Fruit fly (Drosophila melanogaster) Kc167 (cell line): ENCODE measurements around the gene CG16984.

ENCODE experiments used
- Myc ChIP-seq: fragments of >200 bp; optimal IDR thresholded peaks from 2 replicates; lab custom pipeline; 2017; ENCODE audit warnings: missing external identifiers
- Sin3A ChIP-seq: fragments of >200 bp; optimal IDR thresholded peaks from 2 replicates; lab custom pipeline; 2018; ENCODE audit warnings: missing external identifiers
- h ChIP-seq: fragments of >200 bp; optimal IDR thresholded peaks from 3 replicates; lab custom pipeline; 2018; ENCODE audit warnings: missing external identifiers
- insv ChIP-seq: fragments of >200 bp; optimal IDR thresholded peaks from 3 replicates; lab custom pipeline; 2018; ENCODE audit warnings: missing external identifiers
- psq ChIP-seq: fragments of >200 bp; optimal IDR thresholded peaks from 2 replicates; lab custom pipeline; 2017; ENCODE audit warnings: missing external identifiers
- ttk ChIP-seq: sonication (Bioruptor generic); optimal IDR thresholded peaks from 2 replicates; lab custom pipeline; 2017; ENCODE audit warnings: missing external identifiers

Gene CG16984

DNA sequence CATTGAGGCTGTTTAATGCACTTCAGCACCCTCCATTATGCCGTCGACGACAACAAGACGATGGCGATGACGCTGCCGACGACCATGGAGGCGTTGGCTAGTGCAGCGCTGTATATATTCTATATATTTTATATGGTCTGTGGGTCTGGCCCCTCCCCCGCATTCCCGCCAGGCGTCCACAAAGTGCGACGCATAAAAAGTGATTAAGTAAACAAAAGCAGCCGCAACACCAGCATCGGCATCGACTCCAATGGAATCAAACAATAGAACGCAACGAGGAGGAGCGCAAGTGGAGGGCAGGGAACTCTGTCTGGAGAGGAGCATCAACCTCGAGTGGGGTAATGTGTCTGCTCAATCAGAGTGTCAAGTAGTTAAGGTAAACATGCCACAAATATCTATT is 27.3 kb upstream of the CG16984 start:
- TF ChIP-seq insv (no peak), Myc (no peak), psq (lab: Kevin White, UChicago) (no peak), h (lab: Kevin White, UChicago) (no peak), Sin3A (no peak), ttk (lab: Kevin White, UChicago) (no peak)

DNA sequence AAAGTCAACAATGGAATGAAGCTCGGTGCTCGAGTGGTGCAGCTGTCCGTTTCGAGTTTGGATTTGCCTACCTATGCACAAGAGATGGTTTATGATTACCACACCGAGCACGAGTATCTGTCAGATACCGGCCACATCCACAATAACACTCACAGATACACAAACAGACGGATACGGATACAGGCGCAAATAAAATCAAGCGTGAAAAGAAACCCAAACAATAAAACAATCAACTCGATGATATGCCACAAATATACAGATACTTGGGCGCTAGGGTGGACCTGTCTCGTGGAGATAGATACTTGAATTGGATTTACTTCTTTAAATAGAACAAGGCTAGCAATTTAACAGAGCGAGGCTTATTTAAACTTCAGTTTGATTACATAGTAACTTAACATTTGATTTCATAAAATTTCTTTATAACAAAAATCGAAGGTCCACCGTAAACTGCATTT is 25.3 kb upstream of the CG16984 start:
- TF ChIP-seq ttk (lab: Kevin White, UChicago) = no peak
- TF ChIP-seq Myc = no peak
- TF ChIP-seq Sin3A = no peak
- TF ChIP-seq h (lab: Kevin White, UChicago) = no peak
- TF ChIP-seq psq (lab: Kevin White, UChicago) = no peak
- TF ChIP-seq insv = no peak

DNA sequence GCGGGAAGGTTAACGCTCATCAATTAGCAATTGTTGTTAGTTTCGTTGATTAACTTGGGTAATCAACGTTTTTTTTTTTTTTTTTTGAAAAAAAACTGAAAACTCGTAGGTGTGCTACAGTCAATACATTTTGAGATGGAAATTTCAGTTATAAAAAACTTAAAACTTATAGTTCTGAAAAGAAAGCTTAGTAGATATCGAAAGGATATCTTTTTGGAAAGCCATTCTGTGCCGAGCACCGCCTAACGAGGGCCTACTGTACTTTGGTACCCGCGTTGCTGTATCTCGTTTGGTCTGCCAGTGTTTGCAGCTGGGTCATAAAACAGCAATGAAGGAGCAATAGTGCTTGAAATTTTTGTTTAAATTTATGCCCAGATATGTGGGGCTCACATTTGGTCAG is 23.6 kb upstream of the CG16984 start:
- no peak for TF ChIP-seq Myc
- TF ChIP-seq h (lab: Kevin White, UChicago) = no peak
- no peak for TF ChIP-seq psq (lab: Kevin White, UChicago)
- TF ChIP-seq Sin3A = no peak
- no peak for TF ChIP-seq insv
- TF ChIP-seq ttk (lab: Kevin White, UChicago) = no peak

DNA sequence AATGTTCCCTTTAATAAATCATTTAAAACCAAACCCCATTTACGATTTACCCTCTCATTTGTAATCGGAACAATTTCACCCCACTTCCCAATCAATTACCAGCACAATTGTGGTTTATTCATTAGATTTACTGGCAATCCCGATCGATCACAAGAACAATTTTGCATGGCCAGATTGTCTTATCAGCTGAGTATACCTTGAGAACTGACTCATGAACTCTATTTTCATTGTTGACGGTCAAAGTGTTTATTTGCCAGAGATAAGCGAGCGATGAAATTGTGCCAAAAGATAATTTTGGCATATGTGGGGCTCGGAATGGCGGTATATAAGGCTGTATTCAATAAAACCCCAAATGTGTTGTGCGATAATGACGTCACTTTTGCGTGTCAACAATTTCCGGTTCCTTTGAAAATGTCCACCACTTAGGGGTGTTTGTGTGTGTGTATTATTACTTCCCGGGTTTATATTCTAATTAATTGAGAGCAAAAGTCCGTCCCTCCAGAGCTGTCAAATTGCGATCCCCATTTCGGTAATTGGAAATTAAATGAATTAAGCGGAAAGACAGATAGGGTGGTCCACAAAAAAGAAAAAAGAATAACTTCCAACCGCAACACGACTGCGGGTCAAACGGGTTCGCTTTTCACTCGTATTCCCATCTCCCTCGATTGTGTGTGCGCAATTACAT is 22.5 kb upstream of the CG16984 start:
- TF ChIP-seq h (lab: Kevin White, UChicago) = no peak
- no peak for TF ChIP-seq Myc
- no peak for TF ChIP-seq psq (lab: Kevin White, UChicago)
- TF ChIP-seq Sin3A = no peak
- no peak for TF ChIP-seq ttk (lab: Kevin White, UChicago)
- TF ChIP-seq insv = no peak

DNA sequence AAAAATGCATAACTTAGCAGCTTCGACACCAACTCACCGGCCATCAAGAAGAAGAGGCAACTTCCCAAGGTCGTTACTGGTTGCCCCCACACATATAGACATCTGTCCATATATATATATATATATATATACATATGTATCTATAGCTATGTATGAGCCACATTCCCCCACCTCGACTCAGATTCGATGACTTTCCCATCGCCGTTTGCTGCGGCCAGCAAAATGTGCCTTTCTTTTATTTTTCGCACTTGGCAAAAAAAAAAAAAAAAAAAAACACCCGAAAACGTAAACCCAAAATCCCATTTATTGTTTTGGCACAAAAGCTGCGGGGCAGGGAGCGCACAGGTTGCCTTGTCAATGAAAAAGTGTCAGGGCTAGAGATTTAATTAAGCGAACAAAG is 20.9 kb upstream of the CG16984 start:
- TF ChIP-seq Myc (no peak), Sin3A (no peak), ttk (lab: Kevin White, UChicago) (no peak), h (lab: Kevin White, UChicago) (no peak), psq (lab: Kevin White, UChicago) (no peak), insv (no peak)

DNA sequence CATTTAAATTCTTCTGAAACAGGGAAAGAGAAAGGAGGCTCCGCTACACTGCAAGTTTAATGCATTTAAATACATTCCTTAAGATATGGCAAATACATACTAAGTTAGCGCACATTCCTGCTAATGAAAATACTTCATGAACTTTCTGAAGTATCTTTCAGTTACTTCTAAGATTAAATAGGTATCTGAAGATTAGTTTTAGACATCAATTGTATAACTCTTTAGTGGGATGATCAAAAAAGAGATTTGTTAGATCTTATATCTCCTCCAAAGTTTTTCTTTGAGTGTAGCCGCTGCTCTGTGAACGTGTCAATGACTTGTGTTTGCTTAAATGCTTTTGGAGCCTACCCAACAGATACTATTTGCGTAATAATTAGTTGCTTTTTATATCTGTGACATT is 20.3 kb upstream of the CG16984 start:
- TF ChIP-seq h (lab: Kevin White, UChicago) (no peak), ttk (lab: Kevin White, UChicago) (no peak), psq (lab: Kevin White, UChicago) (no peak), Sin3A (no peak), insv (no peak), Myc (no peak)

DNA sequence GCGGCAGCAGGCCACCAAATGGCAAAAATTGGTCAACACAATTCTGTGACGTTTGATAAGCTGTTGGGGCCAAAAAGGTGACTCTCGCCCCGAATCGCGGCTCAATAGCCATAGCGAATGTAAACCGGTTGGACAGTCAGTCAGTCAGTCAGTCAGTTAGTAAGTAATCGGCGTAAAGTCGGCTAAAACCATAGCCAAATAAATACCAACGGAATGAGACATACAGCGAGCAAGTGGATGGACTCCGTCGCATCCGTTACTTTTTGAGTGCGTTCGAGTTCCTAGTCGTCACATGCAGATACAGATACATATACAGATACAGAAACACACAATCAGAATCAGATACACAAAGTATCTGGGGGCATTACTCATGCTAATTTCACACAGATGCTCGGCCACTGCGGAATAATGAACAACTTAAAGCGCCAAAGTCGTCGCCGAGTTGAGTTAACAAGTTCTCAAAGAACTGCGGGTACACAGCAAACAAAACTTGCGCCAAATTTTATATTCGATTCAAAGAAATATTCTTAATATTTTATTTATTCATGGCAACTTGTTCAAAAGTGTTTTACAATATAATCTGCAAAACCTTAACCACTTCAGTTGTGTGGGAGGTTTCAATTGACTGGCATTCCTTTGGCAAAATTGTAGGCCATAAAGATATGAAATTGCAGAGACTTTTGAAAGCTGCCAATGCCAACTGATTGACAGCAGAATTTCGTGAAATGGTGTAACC is 18.3 kb upstream of the CG16984 start:
- TF ChIP-seq insv (no peak), Sin3A (no peak), Myc (no peak), psq (lab: Kevin White, UChicago) (no peak), h (lab: Kevin White, UChicago) (no peak), ttk (lab: Kevin White, UChicago) (no peak)

DNA sequence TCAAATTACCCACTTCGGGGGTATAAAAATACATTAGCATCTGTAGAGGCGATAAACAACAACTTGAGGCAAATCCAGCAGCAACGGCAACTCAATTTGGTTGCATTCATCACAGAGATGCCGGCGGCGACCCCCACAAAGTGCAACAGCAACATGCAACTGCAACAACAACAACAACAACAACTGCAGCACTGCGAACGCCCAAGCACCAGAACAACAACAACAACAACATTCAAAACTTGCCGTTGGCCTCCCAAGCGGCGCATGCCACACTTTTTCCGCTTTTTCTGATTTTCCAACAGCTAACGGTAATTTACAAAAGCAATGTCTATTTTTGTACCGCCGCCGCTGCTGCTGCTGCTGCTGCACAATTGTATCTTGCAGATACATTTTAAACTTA is 17.3 kb upstream of the CG16984 start:
- no peak for TF ChIP-seq Myc
- no peak for TF ChIP-seq ttk (lab: Kevin White, UChicago)
- no peak for TF ChIP-seq insv
- no peak for TF ChIP-seq h (lab: Kevin White, UChicago)
- no peak for TF ChIP-seq Sin3A
- no peak for TF ChIP-seq psq (lab: Kevin White, UChicago)

DNA sequence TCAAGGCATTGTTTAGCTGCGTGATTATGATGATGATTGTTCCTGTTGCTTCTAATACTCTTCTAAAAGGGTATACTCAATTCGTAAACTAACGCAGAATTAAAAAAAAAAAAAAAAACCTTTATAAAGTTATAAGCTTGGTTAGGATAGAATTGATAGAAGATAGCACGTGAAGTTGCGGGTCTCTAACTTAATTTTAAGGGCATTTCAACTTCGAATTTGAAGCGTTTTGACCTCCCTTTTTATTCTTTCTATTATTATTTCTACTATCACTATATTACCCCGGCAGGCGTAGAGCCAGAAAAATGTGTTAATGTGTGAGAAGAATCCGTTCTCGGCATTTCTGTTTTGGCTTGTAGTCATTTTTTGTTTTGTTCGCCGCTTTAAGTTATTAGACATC is 16.8 kb upstream of the CG16984 start:
- TF ChIP-seq h (lab: Kevin White, UChicago) (no peak), psq (lab: Kevin White, UChicago) (no peak), Sin3A (no peak), insv (no peak), Myc (no peak), ttk (lab: Kevin White, UChicago) (no peak)

DNA sequence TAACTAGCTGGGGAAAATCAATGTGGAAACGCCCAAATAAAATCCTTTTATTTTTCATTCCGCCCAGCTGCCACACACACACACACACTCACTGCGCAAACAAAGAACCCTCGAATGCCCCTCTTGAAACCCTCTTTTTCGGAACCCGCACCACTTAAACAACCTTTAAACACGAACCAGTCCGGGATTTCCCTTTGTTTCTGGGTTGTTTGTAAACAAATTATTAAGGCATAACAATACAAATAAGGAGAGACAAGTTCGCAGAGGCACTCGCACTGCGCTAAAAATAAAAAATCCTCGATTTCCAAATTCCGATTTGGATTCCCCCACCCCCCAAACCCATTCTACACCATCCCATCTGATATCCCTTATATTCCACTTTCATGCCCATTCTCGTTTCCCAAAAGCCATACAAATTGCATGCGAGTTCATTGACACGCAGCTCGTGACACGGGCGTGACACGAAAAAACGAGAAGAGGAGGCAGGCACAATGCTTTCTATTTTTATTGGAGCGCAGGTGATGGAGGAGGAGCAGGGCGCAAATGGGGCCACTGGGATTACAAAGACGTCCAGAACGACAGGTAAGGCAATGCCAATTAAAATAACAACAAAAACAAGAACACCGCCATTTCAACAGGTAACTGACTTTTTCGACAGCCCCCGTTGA is 15.9 kb upstream of the CG16984 start:
- no peak for TF ChIP-seq Sin3A
- no peak for TF ChIP-seq ttk (lab: Kevin White, UChicago)
- no peak for TF ChIP-seq insv
- TF ChIP-seq Myc = no peak
- TF ChIP-seq h (lab: Kevin White, UChicago) = no peak
- no peak for TF ChIP-seq psq (lab: Kevin White, UChicago)

DNA sequence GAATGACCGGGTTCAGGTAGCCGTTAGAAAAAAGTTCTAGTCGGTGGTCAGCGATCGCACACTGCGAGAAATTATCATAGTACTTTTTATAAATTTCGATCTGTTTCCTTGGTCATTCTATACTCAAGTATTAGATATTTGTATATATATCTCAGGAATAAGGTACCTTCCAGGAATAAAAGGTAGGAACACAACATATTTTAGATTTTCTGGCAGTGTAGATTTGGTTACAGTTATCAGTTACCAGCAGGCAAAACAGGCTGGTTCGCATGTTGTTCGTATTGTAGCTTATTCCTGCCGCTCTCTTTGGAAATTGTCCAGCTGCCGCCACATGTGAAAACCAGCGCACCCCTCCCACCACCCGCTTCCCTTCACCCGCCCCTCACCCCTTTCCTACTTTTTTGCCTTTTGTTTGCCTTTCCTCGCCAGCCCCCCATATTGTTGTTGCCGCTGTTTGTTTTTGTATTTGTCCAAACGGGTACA is 14.2 kb upstream of the CG16984 start:
- TF ChIP-seq Sin3A (no peak), h (lab: Kevin White, UChicago) (no peak), psq (lab: Kevin White, UChicago) (no peak), insv (no peak), Myc (no peak), ttk (lab: Kevin White, UChicago) (no peak)

DNA sequence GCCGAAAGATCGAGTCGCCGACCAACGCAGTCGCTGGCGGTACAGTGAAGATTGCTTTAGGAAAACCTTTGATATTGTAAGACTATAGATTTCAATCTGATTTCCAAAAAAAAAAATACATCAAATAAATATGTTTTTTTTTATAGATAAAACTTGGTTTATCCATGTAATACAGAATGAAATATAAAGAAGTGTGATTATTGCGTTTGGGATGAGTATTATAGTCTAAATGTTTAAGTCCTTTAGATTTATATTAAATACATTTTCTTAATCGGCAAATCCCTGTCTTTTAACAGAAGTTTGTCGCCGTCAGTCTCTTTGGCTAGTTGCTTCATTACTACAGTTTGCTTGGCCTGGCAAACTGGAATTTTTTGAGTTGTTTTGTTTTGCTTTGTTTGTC is 13.7 kb upstream of the CG16984 start:
- TF ChIP-seq Sin3A (no peak), Myc (no peak), insv (no peak), ttk (lab: Kevin White, UChicago) (no peak), h (lab: Kevin White, UChicago) (no peak), psq (lab: Kevin White, UChicago) (no peak)
